Worm (Caenorhabditis elegans) whole organism, young adult: Measurements from ENCODE around the gene F14F8.14.

Source experiments
- F33H1.4 ChIP-seq: fragments of 200-800 bp; sonication (Bioruptor generic); IDR thresholded peaks from 2 replicates; pipeline ENCODE4 v1.3.6; 2022; ENCODE audit warnings: missing genetic modification reagents, missing genetic modification characterization, missing compliant biosample characterization
- F57C9.4 ChIP-seq: sonication (generic microtip); optimal IDR thresholded peaks from 2 replicates; lab custom pipeline; 2017; ENCODE audit warnings: mild to moderate bottlenecking, missing genetic modification characterization, missing compliant biosample characterization
- K11D2.4 ChIP-seq: fragments of 200-800 bp; sonication (Bioruptor generic); IDR thresholded peaks from 2 replicates; pipeline ENCODE4 v1.3.6; 2022; ENCODE audit warnings: missing genetic modification reagents, missing genetic modification characterization, missing compliant biosample characterization
- T26A5.8 ChIP-seq: sonication (generic microtip); optimal IDR thresholded peaks from 2 replicates; lab custom pipeline; 2016; ENCODE audit warnings: missing genetic modification characterization, missing compliant biosample characterization
- Y56A3A.18 ChIP-seq: fragments of 200-800 bp; sonication (Bioruptor generic); IDR thresholded peaks from 2 replicates; pipeline ENCODE4 v1.3.6; 2022; ENCODE audit warnings: missing genetic modification reagents, missing genetic modification characterization, missing compliant biosample characterization
- Y67H2A.10 ChIP-seq: fragments of 200-800 bp; sonication (Bioruptor generic); conservative IDR thresholded peaks from 2 replicates; pipeline ENCODE4 v1.3.6; 2022; ENCODE audit warnings: missing genetic modification reagents, missing genetic modification characterization, missing compliant biosample characterization
- atf-7 ChIP-seq: sonication (generic microtip); optimal IDR thresholded peaks from 2 replicates; lab custom pipeline; 2017; ENCODE audit warnings: mild to moderate bottlenecking, missing genetic modification characterization, missing compliant biosample characterization
- athp-1 ChIP-seq: sonication (generic microtip); optimal IDR thresholded peaks from 2 replicates; lab custom pipeline; 2017; ENCODE audit warnings: mild to moderate bottlenecking, missing genetic modification characterization, missing compliant biosample characterization
- attf-3 ChIP-seq: fragments of 200-800 bp; sonication (Bioruptor generic); conservative IDR thresholded peaks from 2 replicates; pipeline ENCODE4 v1.3.6; 2022; ENCODE audit warnings: missing genetic modification reagents, missing genetic modification characterization, missing compliant biosample characterization
- bed-1 ChIP-seq: fragments of 200-800 bp; sonication (Bioruptor generic); IDR thresholded peaks from 2 replicates; pipeline ENCODE4 v1.3.6; 2022; ENCODE audit warnings: missing genetic modification reagents, missing genetic modification characterization, missing compliant biosample characterization
- bed-2 ChIP-seq: fragments of 200-800 bp; sonication (Bioruptor generic); IDR thresholded peaks from 2 replicates; pipeline ENCODE4 v1.3.6; 2022; ENCODE audit warnings: missing genetic modification reagents, missing genetic modification characterization, missing compliant biosample characterization
- cebp-2 ChIP-seq: fragments of 200-800 bp; sonication (Bioruptor generic); IDR thresholded peaks from 2 replicates; pipeline ENCODE4 v1.3.6; 2022; ENCODE audit warnings: missing genetic modification characterization, missing compliant biosample characterization
- ceh-27 ChIP-seq: fragments of 200-800 bp; sonication (Bioruptor generic); optimal IDR thresholded peaks from 2 replicates; lab custom pipeline; 2018; ENCODE audit warnings: mild to moderate bottlenecking, missing genetic modification characterization, moderate library complexity, missing compliant biosample characterization
- efl-1 ChIP-seq: fragments of 150-350 bp; optimal IDR thresholded peaks from 2 replicates; lab custom pipeline; 2014; ENCODE audit warnings: missing biosample characterization, missing genetic modification reagents, missing genetic modification characterization
- egl-44 ChIP-seq: fragments of 200-800 bp; sonication (Bioruptor generic); IDR thresholded peaks from 2 replicates; pipeline ENCODE4 v1.3.6; 2022; ENCODE audit warnings: missing genetic modification reagents, missing genetic modification characterization, missing compliant biosample characterization
- egrh-3 ChIP-seq: fragments of 200-800 bp; sonication (Bioruptor generic); IDR thresholded peaks from 2 replicates; pipeline ENCODE4 v1.3.6; 2022; ENCODE audit warnings: missing genetic modification reagents, missing genetic modification characterization, missing compliant biosample characterization
- ets-4 ChIP-seq: fragments of 200-800 bp; sonication (Bioruptor generic); optimal IDR thresholded peaks from 2 replicates; lab custom pipeline; 2018; ENCODE audit warnings: mild to moderate bottlenecking, missing genetic modification characterization, missing compliant biosample characterization
- hlh-12 ChIP-seq: sonication (generic microtip); optimal IDR thresholded peaks from 2 replicates; lab custom pipeline; 2016; ENCODE audit warnings: missing genetic modification characterization, missing compliant biosample characterization
- hlh-26 ChIP-seq: fragments of 200-800 bp; sonication (Bioruptor generic); conservative IDR thresholded peaks from 2 replicates; pipeline ENCODE4 v1.3.6; 2022; ENCODE audit warnings: missing genetic modification reagents, missing genetic modification characterization, missing compliant biosample characterization
- hmg-20 ChIP-seq: fragments of 200-800 bp; sonication (Bioruptor generic); IDR thresholded peaks from 2 replicates; pipeline ENCODE4 v1.3.6; 2022; ENCODE audit warnings: missing genetic modification reagents, missing genetic modification characterization, missing compliant biosample characterization
- lin-26 ChIP-seq: fragments of 200-800 bp; sonication (Bioruptor generic); IDR thresholded peaks from 2 replicates; pipeline ENCODE4 v1.3.6; 2022; ENCODE audit warnings: missing genetic modification reagents, missing genetic modification characterization, missing compliant biosample characterization
- lin-40 ChIP-seq: sonication (generic microtip); optimal IDR thresholded peaks from 2 replicates; lab custom pipeline; 2016; ENCODE audit warnings: missing genetic modification characterization, mild to moderate bottlenecking, missing compliant biosample characterization, missing genotype, missing genetic modification reagents
- lin-54 ChIP-seq: fragments of 200-800 bp; sonication (Bioruptor generic); optimal IDR thresholded peaks from 2 replicates; lab custom pipeline; 2018; ENCODE audit warnings: mild to moderate bottlenecking, missing genetic modification characterization, missing compliant biosample characterization
- lsl-1 ChIP-seq: fragments of 200-800 bp; sonication (Bioruptor generic); optimal IDR thresholded peaks from 2 replicates; lab custom pipeline; 2018; ENCODE audit warnings: mild to moderate bottlenecking, missing genetic modification characterization, moderate library complexity, missing compliant biosample characterization
- madf-3 ChIP-seq: fragments of 200-800 bp; sonication (Bioruptor generic); IDR thresholded peaks from 2 replicates; pipeline ENCODE4 v1.3.6; 2022; ENCODE audit warnings: missing genetic modification reagents, missing genetic modification characterization, missing compliant biosample characterization
- madf-6 ChIP-seq: fragments of 200-800 bp; sonication (Bioruptor generic); IDR thresholded peaks from 2 replicates; pipeline ENCODE4 v1.3.6; 2022; ENCODE audit warnings: missing genetic modification reagents, missing genetic modification characterization, missing compliant biosample characterization
- nfya-2 ChIP-seq: fragments of 200-800 bp; sonication (Bioruptor generic); IDR thresholded peaks from 2 replicates; pipeline ENCODE4 v1.3.6; 2022; ENCODE audit warnings: missing genetic modification reagents, missing genetic modification characterization, missing compliant biosample characterization
- nfyb-1 ChIP-seq: fragments of 200-800 bp; sonication (Bioruptor generic); IDR thresholded peaks from 2 replicates; pipeline ENCODE4 v1.3.6; 2022; ENCODE audit warnings: missing genetic modification reagents, missing genetic modification characterization, missing compliant biosample characterization
- nhr-120 ChIP-seq: fragments of 200-800 bp; sonication (Bioruptor generic); IDR thresholded peaks from 2 replicates; pipeline ENCODE4 v1.3.6; 2022; ENCODE audit warnings: missing genetic modification characterization, missing compliant biosample characterization
- nhr-27 ChIP-seq: fragments of 200-800 bp; sonication (Bioruptor generic); optimal IDR thresholded peaks from 2 replicates; lab custom pipeline; 2018; ENCODE audit warnings: mild to moderate bottlenecking, missing genetic modification characterization, moderate library complexity, missing compliant biosample characterization
- nhr-90 ChIP-seq: sonication (generic microtip); optimal IDR thresholded peaks from 2 replicates; lab custom pipeline; 2016; ENCODE audit warnings: missing genotype, mild to moderate bottlenecking, missing genetic modification characterization, missing compliant biosample characterization
- rpc-1 ChIP-seq, 2 experiments: fragments of 150-350 bp in 1 of 2; sonication (generic microtip) in 1 of 2; optimal IDR thresholded peaks; 2 replicates each; lab custom pipeline; 2014 to 2018; ENCODE audit warnings: missing biosample characterization in 1 of 2, missing genetic modification characterization in 1 of 2, missing genetic modification reagents in 1 of 2, missing genotype in 1 of 2
- sea-2 ChIP-seq: fragments of 200-800 bp; sonication (Bioruptor generic); IDR thresholded peaks from 2 replicates; pipeline ENCODE4 v1.3.6; 2022; ENCODE audit warnings: missing genetic modification characterization, missing compliant biosample characterization
- tbp1 ChIP-seq: fragments of 200-800 bp; sonication (Bioruptor generic); optimal IDR thresholded peaks from 2 replicates; lab custom pipeline; 2018; ENCODE audit warnings: mild to moderate bottlenecking, missing genetic modification characterization, missing compliant biosample characterization
- xnd-1 ChIP-seq: sonication (generic microtip); optimal IDR thresholded peaks from 2 replicates; lab custom pipeline; 2016; ENCODE audit warnings: missing genotype, missing genetic modification reagents, missing genetic modification characterization, missing compliant biosample characterization
- zim-3 ChIP-seq: sonication (generic microtip); optimal IDR thresholded peaks from 2 replicates; lab custom pipeline; 2017; ENCODE audit warnings: mild to moderate bottlenecking, missing genetic modification characterization, moderate library complexity, missing compliant biosample characterization
- ztf-18 ChIP-seq: sonication (generic microtip); optimal IDR thresholded peaks from 2 replicates; lab custom pipeline; 2016; ENCODE audit warnings: missing genotype, mild to moderate bottlenecking, missing genetic modification characterization, missing compliant biosample characterization
- ztf-22 ChIP-seq: fragments of 200-800 bp; sonication (Bioruptor generic); optimal IDR thresholded peaks from 2 replicates; lab custom pipeline; 2018; ENCODE audit warnings: mild to moderate bottlenecking, missing genetic modification characterization, moderate library complexity, missing compliant biosample characterization

The F14F8.14 gene

ce11 chrV:16699752-16700259 is 33.3 kb upstream of the F14F8.14 start, which contains the start of gene Y70C5C.1:
Gene Y70C5C.1 (plus strand): TSS chrV:16700209.
- TF ChIP-seq ztf-18 = no peak
- TF ChIP-seq madf-3 (GFP tag; lab: Robert Waterston, UW) = 0 out of 2 replicates have a peak, but pooled peaks have one; percentile 7

ce11 chrV:16697178-16697577 is 30.6 kb upstream of the F14F8.14 start, which contains the start of gene srw-41:
Gene srw-41 (plus strand): TSS chrV:16697478.
- TF ChIP-seq hlh-26 (GFP tag; lab: Robert Waterston, UW) (no peak), tbp1 (no peak), xnd-1 (tag; lab: Kevin White, UChicago) (no peak), madf-6 (GFP tag; lab: Robert Waterston, UW) (no peak), bed-2 (no peak), lin-40 (tag; lab: Kevin White, UChicago) (no peak), lin-54 (GFP tag; lab: Kevin White, UChicago) (no peak), sea-2 (GFP tag; lab: Robert Waterston, UW) (no peak), rpc-1 (optimal IDR thresholded peaks at IDR 0.05; lab: Kevin White, UChicago) (no peak), rpc-1 (tag; optimal IDR thresholded peaks at IDR 0.05; lab: Kevin White, UChicago) (no peak), attf-3 (no peak), T26A5.8 (tag; lab: Kevin White, UChicago) (no peak)

ce11 chrV:16695499-16695898 is 29.0 kb upstream of the F14F8.14 start:
- TF ChIP-seq sea-2 (GFP tag; lab: Robert Waterston, UW) = no peak
- no peak for TF ChIP-seq K11D2.4
- TF ChIP-seq efl-1 = no peak
- no peak for TF ChIP-seq tbp1
- no peak for TF ChIP-seq hmg-20 (GFP tag; lab: Robert Waterston, UW)
- TF ChIP-seq nhr-27 (tag; lab: Kevin White, UChicago) = no peak
- TF ChIP-seq Y56A3A.18 (GFP tag; lab: Robert Waterston, UW) = no peak
- TF ChIP-seq lsl-1 = no peak
- TF ChIP-seq ets-4 = no peak
- TF ChIP-seq Y67H2A.10 (GFP tag; lab: Robert Waterston, UW) = no peak
- TF ChIP-seq madf-6 (GFP tag; lab: Robert Waterston, UW) = no peak
- TF ChIP-seq F33H1.4 (GFP tag; lab: Robert Waterston, UW) = no peak
- TF ChIP-seq zim-3 (tag; lab: Kevin White, UChicago) = no peak
- TF ChIP-seq atf-7 (tag; lab: Kevin White, UChicago) = no peak
- no peak for TF ChIP-seq nfyb-1 (GFP tag; lab: Robert Waterston, UW)
- no peak for TF ChIP-seq F57C9.4 (tag; lab: Kevin White, UChicago)
- TF ChIP-seq T26A5.8 (tag; lab: Kevin White, UChicago) = no peak
- TF ChIP-seq lin-26 (GFP tag; lab: Robert Waterston, UW) = no peak
- TF ChIP-seq, all 124 proteins: peak for 0

ce11 chrV:16694538-16694937 is 28.0 kb upstream of the F14F8.14 start, which contains the start of gene srz-101:
Gene srz-101 (plus strand): TSS chrV:16694838.
- TF ChIP-seq madf-3 (GFP tag; lab: Robert Waterston, UW) = no peak
- no peak for TF ChIP-seq nhr-90
- no peak for TF ChIP-seq atf-7 (tag; lab: Kevin White, UChicago)
- no peak for TF ChIP-seq nfya-2
- TF ChIP-seq egrh-3 (GFP tag; lab: Robert Waterston, UW) = no peak
- TF ChIP-seq hlh-26 (GFP tag; lab: Robert Waterston, UW) = no peak
- TF ChIP-seq bed-1 (GFP tag; lab: Robert Waterston, UW) = no peak
- TF ChIP-seq ceh-27 (GFP tag; lab: Kevin White, UChicago) = no peak
- TF ChIP-seq hlh-12 (tag; lab: Kevin White, UChicago) = no peak
- TF ChIP-seq cebp-2 = no peak
- TF ChIP-seq ztf-22 = no peak
- TF ChIP-seq egl-44 (GFP tag; lab: Robert Waterston, UW) = no peak
- no peak for TF ChIP-seq nhr-120 (GFP tag; lab: Robert Waterston, UW)
- TF ChIP-seq athp-1 (tag; lab: Kevin White, UChicago) = no peak
